Worm (Caenorhabditis elegans): ENCODE measurements around the gene F28C6.9.

The F28C6.9 gene

DNA sequence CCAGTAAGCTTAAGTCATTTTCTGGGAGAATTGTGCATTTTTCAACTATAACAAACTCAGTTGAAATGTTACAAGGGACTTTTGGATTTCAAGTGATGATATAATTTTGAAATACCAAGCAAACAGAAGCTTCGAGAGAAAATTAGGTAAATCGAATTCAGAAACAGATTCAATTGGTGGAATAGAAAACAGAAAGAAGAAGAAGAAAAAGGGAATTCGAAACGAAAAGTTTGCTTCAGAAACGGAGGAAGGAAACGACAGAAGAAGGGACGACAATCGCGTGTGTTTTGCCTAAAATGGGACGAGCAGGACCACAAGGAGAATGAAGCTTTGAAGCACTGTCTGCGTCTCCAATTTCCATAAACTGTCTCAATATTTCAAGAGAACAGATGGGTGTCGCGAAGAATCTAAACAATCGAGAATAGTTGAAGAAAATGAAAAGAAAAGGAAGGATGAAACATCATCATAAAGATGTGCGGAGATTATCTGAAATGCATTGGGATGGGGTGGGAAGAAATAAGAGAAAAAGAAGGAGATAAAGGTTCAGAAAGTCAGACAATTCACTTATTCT lies 22.2 kb downstream of the F28C6.9 start:
- TF ChIP-seq skn-1 (tag; optimal IDR thresholded peaks at IDR 0.05) (no peak), nhr-43 (tag; optimal IDR thresholded peaks at IDR 0.05; ENCODE audit: poor library complexity, severe bottlenecking) (no peak), fkh-10 (GFP tag; optimal IDR thresholded peaks at IDR 0.05) (no peak), nhr-23 (tag; optimal IDR thresholded peaks at IDR 0.05) (no peak), elt-1 (tag; optimal IDR thresholded peaks at IDR 0.05) (peak; percentile 64), R02D3.7 (tag; optimal IDR thresholded peaks at IDR 0.05) (no peak), jun-1 (tag; optimal IDR thresholded peaks at IDR 0.05) (no peak), pqm-1 (tag; optimal IDR thresholded peaks at IDR 0.05) (no peak), mdl-1 (tag; optimal IDR thresholded peaks at IDR 0.05) (no peak), nhr-67 (tag; optimal IDR thresholded peaks at IDR 0.05) (no peak), tbx-2 (tag; optimal IDR thresholded peaks at IDR 0.05) (no peak), elt-2 (tag; optimal IDR thresholded peaks at IDR 0.05) (no peak), nfya-1 (tag; optimal IDR thresholded peaks at IDR 0.05; ENCODE audit: insufficient read depth) (peak; percentile 14), egl-5 (tag; optimal IDR thresholded peaks at IDR 0.05) (no peak), lin-39 (tag; optimal IDR thresholded peaks at IDR 0.05) (peak; percentile 18), elt-3 (tag; optimal IDR thresholded peaks at IDR 0.05) (no peak)

DNA sequence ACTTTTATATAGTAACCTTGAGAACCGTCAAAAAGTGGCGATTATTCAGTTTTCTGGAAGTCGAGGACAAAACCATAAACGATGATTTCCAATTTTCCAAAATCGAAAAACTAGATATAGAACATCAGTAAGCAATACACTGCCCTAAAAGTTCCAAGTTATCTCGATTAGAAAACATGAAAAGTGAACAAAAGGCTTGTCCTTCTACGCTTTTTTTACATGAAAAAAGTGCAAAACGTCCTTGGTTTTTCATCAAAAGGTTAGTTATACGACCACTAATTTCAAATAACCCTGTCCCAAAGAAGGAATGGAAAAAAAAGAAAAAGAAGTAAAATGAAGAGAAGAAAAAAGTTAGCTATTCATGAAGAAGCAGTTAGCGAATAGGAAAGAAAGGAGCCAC lies 24.1 kb downstream of the F28C6.9 start:
- TF ChIP-seq nfya-1 (tag; optimal IDR thresholded peaks at IDR 0.05; ENCODE audit: insufficient read depth) (no peak), fkh-10 (GFP tag; optimal IDR thresholded peaks at IDR 0.05) (no peak), ztf-4 (tag; optimal IDR thresholded peaks at IDR 0.05) (no peak), nhr-11 (tag; optimal IDR thresholded peaks at IDR 0.05) (no peak), unc-62 (GFP tag; optimal IDR thresholded peaks at IDR 0.05) (no peak), pqm-1 (tag; optimal IDR thresholded peaks at IDR 0.05) (no peak), nhr-77 (tag; optimal IDR thresholded peaks at IDR 0.05) (no peak), nhr-25 (tag; optimal IDR thresholded peaks at IDR 0.05) (peak; percentile 56)

DNA sequence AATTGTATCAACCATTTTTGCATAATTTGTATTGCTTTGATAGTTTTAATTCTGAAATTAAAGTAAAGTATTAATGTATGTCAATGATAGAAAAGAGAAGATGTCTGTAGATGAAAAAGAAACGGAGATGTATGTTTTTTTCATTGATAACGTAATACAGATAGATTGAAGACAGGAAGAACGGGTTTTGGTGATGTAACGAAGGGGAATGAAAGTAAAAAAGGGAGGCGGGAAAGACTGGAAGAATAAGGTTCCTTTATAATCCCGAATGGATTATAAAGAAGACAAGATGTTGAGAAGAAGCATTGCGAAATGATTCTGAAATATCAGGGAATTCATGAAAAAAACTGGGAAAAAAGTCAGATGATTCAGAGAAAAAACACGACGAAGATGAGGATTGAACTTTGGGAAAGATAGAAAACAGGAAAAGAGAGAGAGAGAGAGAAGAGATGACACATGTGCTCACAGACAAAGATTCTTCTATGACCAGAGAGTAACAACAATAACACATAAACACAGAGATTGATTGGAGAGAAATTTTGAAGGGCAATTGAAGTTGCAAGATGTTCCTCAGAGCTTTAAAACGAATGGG lies 24.9 kb downstream of the F28C6.9 start, which contains the start of gene F54C9.11:
F54C9.11 (minus strand) TSS at position 51 of the 592 bp plus-strand sequence.
- peak; percentile 42 for TF ChIP-seq egl-5 (tag; optimal IDR thresholded peaks at IDR 0.05)
- no peak for TF ChIP-seq nhr-23 (tag; optimal IDR thresholded peaks at IDR 0.05)
- no peak for TF ChIP-seq nhr-77 (tag; optimal IDR thresholded peaks at IDR 0.05)
- no peak for TF ChIP-seq sea-2 (GFP tag; optimal IDR thresholded peaks at IDR 0.05)
- no peak for TF ChIP-seq elt-2 (tag; optimal IDR thresholded peaks at IDR 0.05)
- TF ChIP-seq fos-1 (tag; optimal IDR thresholded peaks at IDR 0.05), result no peak
- peak; percentile 47 for TF ChIP-seq nfya-1 (tag; optimal IDR thresholded peaks at IDR 0.05; ENCODE audit: insufficient read depth)
- TF ChIP-seq nhr-11 (tag; optimal IDR thresholded peaks at IDR 0.05), result no peak
- no peak for TF ChIP-seq ceh-28 (tag; optimal IDR thresholded peaks at IDR 0.05)
- TF ChIP-seq mml-1 (tag; optimal IDR thresholded peaks at IDR 0.05), result no peak
- TF ChIP-seq pha-4 (tag; optimal IDR thresholded peaks at IDR 0.05), result no peak
- TF ChIP-seq lin-39 (tag; optimal IDR thresholded peaks at IDR 0.05), result no peak
- no peak for TF ChIP-seq pqm-1 (tag; optimal IDR thresholded peaks at IDR 0.05)
- no peak for TF ChIP-seq mdl-1 (tag; optimal IDR thresholded peaks at IDR 0.05)
- no peak for TF ChIP-seq egl-27 (tag; optimal IDR thresholded peaks at IDR 0.05)
- no peak for TF ChIP-seq ztf-4 (tag; optimal IDR thresholded peaks at IDR 0.05)

DNA sequence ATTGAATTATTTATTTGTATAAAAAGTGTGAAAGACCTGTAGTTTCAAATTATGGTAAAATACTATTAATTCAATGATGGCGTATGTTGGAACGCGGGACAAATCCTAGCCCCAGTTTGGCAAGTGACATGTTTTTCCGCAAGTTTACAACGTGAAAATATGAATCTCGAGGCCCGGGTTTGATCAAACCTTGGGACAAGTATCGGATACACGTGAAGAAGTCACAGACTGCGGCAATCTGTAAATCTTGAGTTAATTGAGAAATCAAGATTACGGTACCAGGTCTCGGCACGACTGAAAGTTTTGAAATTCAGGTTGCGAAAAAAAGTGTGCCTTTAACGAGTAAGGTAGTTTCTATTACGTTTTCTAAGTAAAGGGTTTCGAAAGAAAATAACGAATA lies 26.9 kb downstream of the F28C6.9 start:
- TF ChIP-seq nhr-67 (tag; optimal IDR thresholded peaks at IDR 0.05) (no peak), nhr-43 (tag; optimal IDR thresholded peaks at IDR 0.05; ENCODE audit: poor library complexity, severe bottlenecking) (no peak), pha-4 (tag; optimal IDR thresholded peaks at IDR 0.05) (no peak), nhr-25 (tag; optimal IDR thresholded peaks at IDR 0.05) (no peak), skn-1 (tag; optimal IDR thresholded peaks at IDR 0.05) (no peak), snpc-4 (tag; optimal IDR thresholded peaks at IDR 0.05) (no peak), unc-39 (tag; optimal IDR thresholded peaks at IDR 0.05) (no peak), zag-1 (tag; optimal IDR thresholded peaks at IDR 0.05) (no peak), daf-12 (tag; optimal IDR thresholded peaks at IDR 0.05) (no peak), ceh-28 (tag; optimal IDR thresholded peaks at IDR 0.05) (no peak), ztf-4 (tag; optimal IDR thresholded peaks at IDR 0.05) (no peak), lin-15B (tag; optimal IDR thresholded peaks at IDR 0.05) (no peak), nhr-28 (tag; optimal IDR thresholded peaks at IDR 0.05) (no peak), nhr-23 (tag; optimal IDR thresholded peaks at IDR 0.05) (no peak), fkh-2 (tag; optimal IDR thresholded peaks at IDR 0.05) (no peak), mml-1 (tag; optimal IDR thresholded peaks at IDR 0.05) (no peak), ceh-16 (tag; optimal IDR thresholded peaks at IDR 0.05) (no peak), fkh-10 (GFP tag; optimal IDR thresholded peaks at IDR 0.05) (no peak), ztf-11 (tag; optimal IDR thresholded peaks at IDR 0.05) (no peak)
